Worm (Caenorhabditis elegans): ENCODE measurements around the gene K08F8.15.
A peak's percentile ranks its signal among the peaks of the same experiment; 100 is the strongest.

Gene K08F8.15

ce11 chrII:8766475-8766874, at the start of gene K08F8.15, which contains the start of gene nsph-1.1:
Gene K08F8.15, plus strand, starts transcription at chrII:8766809.
Gene nsph-1.1, plus strand, starts transcription at chrII:8766775.
- TF ChIP-seq nhr-10 (tag; optimal IDR thresholded peaks at IDR 0.05) (no peak), nhr-129 (tag; optimal IDR thresholded peaks at IDR 0.05) (no peak), ztf-1 (GFP tag; conservative IDR thresholded peaks at IDR 0.05) (no peak), mdl-1 (tag; optimal IDR thresholded peaks at IDR 0.05) (no peak), dmd-4 (tag; optimal IDR thresholded peaks at IDR 0.05) (no peak), ama-1 (optimal IDR thresholded peaks at IDR 0.05) (no peak), elt-3 (tag; optimal IDR thresholded peaks at IDR 0.05) (no peak)

- TF ChIP-seq fos-1 (tag; optimal IDR thresholded peaks at IDR 0.05): no peak
- TF ChIP-seq blmp-1 (tag; optimal IDR thresholded peaks at IDR 0.05; ENCODE audit: insufficient read depth): peak; percentile 96
- peak; percentile 51 for TF ChIP-seq nhr-25 (tag; optimal IDR thresholded peaks at IDR 0.05)
- no peak for TF ChIP-seq nhr-77 (tag; optimal IDR thresholded peaks at IDR 0.05)
- peak; percentile 46 for TF ChIP-seq sem-4 (tag; optimal IDR thresholded peaks at IDR 0.05)
- no peak for TF ChIP-seq alr-1 (tag; optimal IDR thresholded peaks at IDR 0.05)
- peak; percentile 28 for TF ChIP-seq nhr-21 (tag; optimal IDR thresholded peaks at IDR 0.05)
- peak; percentile 35 for TF ChIP-seq sma-9 (GFP tag; optimal IDR thresholded peaks at IDR 0.05)
- no peak for TF ChIP-seq sma-9 (tag; optimal IDR thresholded peaks at IDR 0.05)
Observed at ce11 chrII:8717579-8717978, 49.0 kb upstream of the K08F8.15 start.

DNA sequence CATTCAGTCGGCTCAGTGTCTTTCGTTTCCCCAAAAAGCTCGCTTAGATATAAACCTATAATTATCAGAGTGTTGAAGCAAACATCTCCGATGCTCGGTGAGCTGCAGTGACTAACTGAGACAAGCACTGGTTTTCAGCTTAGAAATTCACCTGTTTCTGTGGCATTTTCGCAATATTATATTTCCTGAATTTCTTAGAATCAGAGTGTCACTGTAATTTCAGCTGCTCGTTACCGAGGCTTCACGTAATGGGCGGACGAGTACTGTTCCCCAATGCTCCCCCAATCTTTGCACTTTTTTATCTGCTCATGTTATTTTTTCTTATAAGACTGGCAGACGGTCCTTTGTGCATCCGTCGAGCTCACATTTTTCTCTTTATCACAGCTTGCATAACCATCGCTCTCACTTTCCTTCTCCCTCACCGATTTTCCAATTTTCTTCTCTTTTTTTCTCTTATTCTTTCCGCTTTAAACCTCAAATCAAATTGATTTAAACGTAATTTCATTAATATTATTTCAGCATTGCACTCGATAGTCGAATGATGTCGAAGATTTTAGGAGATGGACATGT, 44.6 kb upstream of the K08F8.15 start, which contains the start of gene trcs-2:
Gene trcs-2, plus strand, starts transcription at position 520 of the 570 bp plus-strand sequence.
- TF ChIP-seq crh-2 (tag; optimal IDR thresholded peaks at IDR 0.05): no peak
- TF ChIP-seq sem-4 (tag; optimal IDR thresholded peaks at IDR 0.05): no peak
- TF ChIP-seq R02D3.7 (tag; optimal IDR thresholded peaks at IDR 0.05): no peak
- TF ChIP-seq snpc-4 (tag; optimal IDR thresholded peaks at IDR 0.05): no peak
- no peak for TF ChIP-seq zag-1 (tag; optimal IDR thresholded peaks at IDR 0.05)
- TF ChIP-seq sma-3 (GFP tag; optimal IDR thresholded peaks at IDR 0.05): no peak
- no peak for TF ChIP-seq nhr-77 (tag; optimal IDR thresholded peaks at IDR 0.05)
- no peak for TF ChIP-seq C34F6.9 (tag; optimal IDR thresholded peaks at IDR 0.05)
- TF ChIP-seq ztf-11 (tag; optimal IDR thresholded peaks at IDR 0.05): no peak
- no peak for TF ChIP-seq nhr-21 (tag; optimal IDR thresholded peaks at IDR 0.05)
- TF ChIP-seq ztf-1 (GFP tag; conservative IDR thresholded peaks at IDR 0.05): no peak

- TF ChIP-seq lin-13 (GFP tag; optimal IDR thresholded peaks at IDR 0.05): no peak
- TF ChIP-seq aly-2 (tag; optimal IDR thresholded peaks at IDR 0.05): no peak
- TF ChIP-seq blmp-1 (tag; optimal IDR thresholded peaks at IDR 0.05; ENCODE audit: insufficient read depth): no peak
- no peak for TF ChIP-seq egl-27 (tag; optimal IDR thresholded peaks at IDR 0.05)
- no peak for TF ChIP-seq nhr-21 (tag; optimal IDR thresholded peaks at IDR 0.05)
- TF ChIP-seq sma-9 (GFP tag; optimal IDR thresholded peaks at IDR 0.05): no peak
- TF ChIP-seq sma-9 (tag; optimal IDR thresholded peaks at IDR 0.05): no peak
- no peak for TF ChIP-seq elt-1 (tag; optimal IDR thresholded peaks at IDR 0.05)
- TF ChIP-seq ceh-16 (tag; optimal IDR thresholded peaks at IDR 0.05): no peak
- TF ChIP-seq snpc-4 (tag; optimal IDR thresholded peaks at IDR 0.05): no peak
- no peak for TF ChIP-seq mab-5 (tag; optimal IDR thresholded peaks at IDR 0.05)
- TF ChIP-seq ztf-4 (tag; optimal IDR thresholded peaks at IDR 0.05): no peak
- no peak for TF ChIP-seq Y55F3AM.14 (GFP tag; optimal IDR thresholded peaks at IDR 0.05)
- TF ChIP-seq nhr-129 (tag; optimal IDR thresholded peaks at IDR 0.05): no peak
- TF ChIP-seq nhr-6 (tag; optimal IDR thresholded peaks at IDR 0.05): no peak
- no peak for TF ChIP-seq mdl-1 (tag; optimal IDR thresholded peaks at IDR 0.05)
- no peak for TF ChIP-seq crh-2 (tag; optimal IDR thresholded peaks at IDR 0.05)
- no peak for TF ChIP-seq nhr-12 (tag; optimal IDR thresholded peaks at IDR 0.05)
- TF ChIP-seq gmeb-1 (tag; optimal IDR thresholded peaks at IDR 0.05): no peak
Observed at ce11 chrII:8726700-8727099, 39.9 kb upstream of the K08F8.15 start, which contains the start of gene T01B7.9. Gene T01B7.9, minus strand, starts transcription at chrII:8726800.

- TF ChIP-seq blmp-1 (tag; optimal IDR thresholded peaks at IDR 0.05; ENCODE audit: insufficient read depth): peak; percentile 88
- TF ChIP-seq nhr-11 (tag; optimal IDR thresholded peaks at IDR 0.05): no peak
- no peak for TF ChIP-seq nhr-25 (tag; optimal IDR thresholded peaks at IDR 0.05)
- no peak for TF ChIP-seq dmd-4 (tag; optimal IDR thresholded peaks at IDR 0.05)
- no peak for TF ChIP-seq ama-1 (optimal IDR thresholded peaks at IDR 0.05)
- TF ChIP-seq sma-9 (GFP tag; optimal IDR thresholded peaks at IDR 0.05): peak; percentile 28
- no peak for TF ChIP-seq sma-9 (tag; optimal IDR thresholded peaks at IDR 0.05)
- no peak for TF ChIP-seq zag-1 (tag; optimal IDR thresholded peaks at IDR 0.05)
- no peak for TF ChIP-seq ztf-1 (GFP tag; conservative IDR thresholded peaks at IDR 0.05)
- no peak for TF ChIP-seq nhr-77 (tag; optimal IDR thresholded peaks at IDR 0.05)
- peak; percentile 7 for TF ChIP-seq C34F6.9 (tag; optimal IDR thresholded peaks at IDR 0.05)
- TF ChIP-seq mbf-1 (tag; optimal IDR thresholded peaks at IDR 0.05): no peak
- no peak for TF ChIP-seq skn-1 (tag; optimal IDR thresholded peaks at IDR 0.05)
- no peak for TF ChIP-seq unc-39 (tag; optimal IDR thresholded peaks at IDR 0.05)
- no peak for TF ChIP-seq R02D3.7 (tag; optimal IDR thresholded peaks at IDR 0.05)
- no peak for TF ChIP-seq lin-11 (tag; optimal IDR thresholded peaks at IDR 0.05)
- no peak for TF ChIP-seq lin-39 (tag; optimal IDR thresholded peaks at IDR 0.05)
- TF ChIP-seq lin-13 (GFP tag; optimal IDR thresholded peaks at IDR 0.05): no peak
- no peak for TF ChIP-seq ztf-4 (tag; optimal IDR thresholded peaks at IDR 0.05)
- TF ChIP-seq mdl-1 (tag; optimal IDR thresholded peaks at IDR 0.05): no peak
- TF ChIP-seq gmeb-1 (tag; optimal IDR thresholded peaks at IDR 0.05): no peak
- TF ChIP-seq nhr-129 (tag; optimal IDR thresholded peaks at IDR 0.05): no peak
- TF ChIP-seq nhr-21 (tag; optimal IDR thresholded peaks at IDR 0.05): peak; percentile 19
- TF ChIP-seq crh-2 (tag; optimal IDR thresholded peaks at IDR 0.05): no peak
- TF ChIP-seq F13H6.1 (tag; optimal IDR thresholded peaks at IDR 0.05): no peak
- no peak for TF ChIP-seq unc-55 (GFP tag; optimal IDR thresholded peaks at IDR 0.05)
- TF ChIP-seq elt-1 (tag; optimal IDR thresholded peaks at IDR 0.05): no peak
- no peak for TF ChIP-seq snpc-4 (tag; optimal IDR thresholded peaks at IDR 0.05)
Observed at ce11 chrII:8730281-8730680, 36.3 kb upstream of the K08F8.15 start.

Data from whole organism, L2 larva.